Fruit fly (Drosophila melanogaster) whole organism: Measurements from ENCODE around the gene naz.

ENCODE experiments used
- Dll ChIP-seq: fragments of >200 bp; optimal IDR thresholded peaks from 2 replicates; lab custom pipeline; 2017
- pan ChIP-seq: fragments of >200 bp; optimal IDR thresholded peaks from 2 replicates; lab custom pipeline; 2017
- psq ChIP-seq: fragments of >200 bp; optimal IDR thresholded peaks from 2 replicates; lab custom pipeline; 2017
- usp ChIP-seq: fragments of >200 bp; optimal IDR thresholded peaks from 2 replicates; lab custom pipeline; 2017; ENCODE audit warnings: missing biosample characterization, missing genetic modification characterization, mixed read lengths

- TF ChIP-seq pan (lab: Kevin White, UChicago) (no peak), psq (no peak), Dll (lab: Kevin White, UChicago) (no peak), usp (GFP tag; lab: Kevin White, UChicago) (no peak)
Observed at dm6 chr3R:18277406-18277805, 51.3 kb downstream of the naz start.
